Worm (Caenorhabditis elegans) whole organism, mixed stage, embryonic: ENCODE data around the gene F12A10.1.

Experiments
- snpc-4 ChIP-seq: fragments of 150-350 bp; optimal IDR thresholded peaks from 2 replicates; lab custom pipeline; 2014; ENCODE audit warnings: missing biosample characterization, missing genetic modification characterization
- sptf-1 ChIP-seq: sonication (generic microtip); optimal IDR thresholded peaks from 2 replicates; lab custom pipeline; 2017; ENCODE audit warnings: mild to moderate bottlenecking, missing genetic modification characterization, moderate library complexity, missing compliant biosample characterization
- unc-62 ChIP-seq: fragments of 150-350 bp; optimal IDR thresholded peaks from 2 replicates; lab custom pipeline; 2014; ENCODE audit warnings: missing biosample characterization, missing genetic modification reagents, missing genetic modification characterization
- ztf-11 ChIP-seq: fragments of 150-350 bp; optimal IDR thresholded peaks from 2 replicates; lab custom pipeline; 2014; ENCODE audit warnings: missing biosample characterization, missing genetic modification characterization

DNA sequence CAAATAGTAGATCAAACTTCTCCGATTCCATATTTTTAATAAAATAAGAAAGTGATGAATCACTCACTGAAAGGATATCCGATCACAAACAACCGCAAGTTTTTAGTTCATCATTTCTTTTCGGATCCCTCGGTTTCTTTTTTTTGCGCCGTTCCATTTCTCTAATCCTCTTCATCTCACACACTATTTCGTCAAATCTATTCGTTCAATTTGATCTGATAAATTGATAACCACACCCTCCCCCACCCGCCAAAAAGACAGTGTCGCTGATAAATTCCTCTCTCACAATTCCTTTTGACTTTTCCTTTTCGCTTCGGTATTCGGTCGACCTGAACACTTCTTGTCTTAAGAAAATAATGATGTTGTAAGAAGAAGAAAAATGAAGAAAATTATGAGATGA lies 36.8 kb upstream of the F12A10.1 start:
- TF ChIP-seq snpc-4 (tag; lab: Kevin White, UChicago): no peak
- TF ChIP-seq ztf-11 (tag; lab: Kevin White, UChicago): no peak
- TF ChIP-seq unc-62: no peak
- no peak for TF ChIP-seq sptf-1 (tag; lab: Kevin White, UChicago)
